Fruit fly (Drosophila melanogaster): ENCODE results near the gene CG5282.

- no peak for TF ChIP-seq cas (GFP tag; IDR thresholded peaks at IDR 0.05)
- no peak for TF ChIP-seq BtbVII (GFP tag; optimal IDR thresholded peaks at IDR 0.05)
- no peak for TF ChIP-seq ems (GFP tag; optimal IDR thresholded peaks at IDR 0.05)
- no peak for TF ChIP-seq CG11456 (GFP tag; IDR thresholded peaks at IDR 0.05)
- TF ChIP-seq CG17186 (GFP tag; optimal IDR thresholded peaks at IDR 0.05): no peak
- no peak for TF ChIP-seq CG4424 (GFP tag; optimal IDR thresholded peaks at IDR 0.05)
- no peak for TF ChIP-seq CG17912 (GFP tag; optimal IDR thresholded peaks at IDR 0.05)
- TF ChIP-seq CG4730 (GFP tag; IDR thresholded peaks at IDR 0.05): no peak
- TF ChIP-seq CG8478 (optimal IDR thresholded peaks at IDR 0.05): no peak
- TF ChIP-seq CG3726 (GFP tag; IDR thresholded peaks at IDR 0.05): no peak
- no peak for TF ChIP-seq CG2199 (GFP tag; IDR thresholded peaks at IDR 0.05)
- no peak for TF ChIP-seq usp (GFP tag; optimal IDR thresholded peaks at IDR 0.05)
- no peak for TF ChIP-seq corto (GFP tag; optimal IDR thresholded peaks at IDR 0.05)
Observed at dm6 chr3L:20387843-20388163, 38.1 kb downstream of the CG5282 start.

Data from whole organism, embryonic.